Worm (Caenorhabditis elegans) whole organism, young adult: ENCODE data around the gene ifa-4.

ENCODE experiments used
- F37B4.10 ChIP-seq: fragments of 200-800 bp; sonication (Bioruptor generic); IDR thresholded peaks from 2 replicates; pipeline ENCODE4 v1.3.6; 2022; ENCODE audit warnings: missing genetic modification characterization, missing compliant biosample characterization
- F49E8.2 ChIP-seq: sonication (generic microtip); optimal IDR thresholded peaks from 3 replicates; lab custom pipeline; 2017; ENCODE audit warnings: missing genetic modification characterization, mild to moderate bottlenecking, missing compliant biosample characterization, antibody characterized with exemption, moderate library complexity; ENCODE audit not compliant: insufficient read depth
- F52B5.7 ChIP-seq: sonication (generic microtip); optimal IDR thresholded peaks from 2 replicates; lab custom pipeline; 2016; ENCODE audit warnings: mild to moderate bottlenecking, missing genetic modification characterization, missing compliant biosample characterization
- F55B11.4 ChIP-seq: sonication (generic microtip); optimal IDR thresholded peaks from 2 replicates; lab custom pipeline; 2016; ENCODE audit warnings: missing compliant biosample characterization, missing genetic modification characterization, borderline replicate concordance; ENCODE audit not compliant: insufficient read depth
- K11D2.4 ChIP-seq: fragments of 200-800 bp; sonication (Bioruptor generic); IDR thresholded peaks from 2 replicates; pipeline ENCODE4 v1.3.6; 2022; ENCODE audit warnings: missing genetic modification reagents, missing genetic modification characterization, missing compliant biosample characterization
- K12H6.12 ChIP-seq: fragments of 200-800 bp; sonication (Bioruptor generic); optimal IDR thresholded peaks from 2 replicates; lab custom pipeline; 2018; ENCODE audit warnings: mild to moderate bottlenecking, missing genetic modification characterization, missing compliant biosample characterization
- Y53F4B.3 ChIP-seq: fragments of 200-800 bp; sonication (Bioruptor generic); IDR thresholded peaks from 2 replicates; pipeline ENCODE4 v1.3.6; 2022; ENCODE audit warnings: missing genetic modification reagents, missing genetic modification characterization, missing compliant biosample characterization
- Y53G8AR.9 ChIP-seq: fragments of 200-800 bp; sonication (Bioruptor generic); conservative IDR thresholded peaks from 2 replicates; pipeline ENCODE4 v1.3.6; 2022; ENCODE audit warnings: missing genetic modification reagents, missing genetic modification characterization, missing compliant biosample characterization
- Y79H2A.3 ChIP-seq: fragments of 200-800 bp; sonication (Bioruptor generic); conservative IDR thresholded peaks from 2 replicates; pipeline ENCODE4 v1.3.6; 2022; ENCODE audit warnings: missing genetic modification reagents, missing genetic modification characterization, missing compliant biosample characterization
- akir-1 ChIP-seq: fragments of 200-800 bp; sonication (Bioruptor generic); optimal IDR thresholded peaks from 2 replicates; lab custom pipeline; 2018; ENCODE audit warnings: mild to moderate bottlenecking, missing genetic modification characterization, moderate library complexity, missing compliant biosample characterization
- ama-1 ChIP-seq, 3 experiments: fragments of 150-350 bp in 1 of 3; sonication (generic microtip) in 2 of 3; optimal IDR thresholded peaks; 2 replicates each; lab custom pipeline; 2014 to 2018; ENCODE audit warnings: missing biosample characterization in 2 of 3, missing genetic modification characterization in 2 of 3, missing genetic modification reagents in 2 of 3
- atf-7 ChIP-seq: sonication (generic microtip); optimal IDR thresholded peaks from 2 replicates; lab custom pipeline; 2017; ENCODE audit warnings: mild to moderate bottlenecking, missing genetic modification characterization, missing compliant biosample characterization
- attf-3 ChIP-seq: fragments of 200-800 bp; sonication (Bioruptor generic); conservative IDR thresholded peaks from 2 replicates; pipeline ENCODE4 v1.3.6; 2022; ENCODE audit warnings: missing genetic modification reagents, missing genetic modification characterization, missing compliant biosample characterization
- bed-2 ChIP-seq: fragments of 200-800 bp; sonication (Bioruptor generic); IDR thresholded peaks from 2 replicates; pipeline ENCODE4 v1.3.6; 2022; ENCODE audit warnings: missing genetic modification reagents, missing genetic modification characterization, missing compliant biosample characterization
- cebp-1 ChIP-seq, 2 experiments: fragments of 200-800 bp in 1 of 2; sonication (Bioruptor generic) in 1 of 2; sonication (generic microtip) in 1 of 2; IDR thresholded peaks in 1 of 2; optimal IDR thresholded peaks in 1 of 2; 2 replicates each; pipeline versions ENCODE4 v1.3.6 to Lab custom; 2017 to 2022; ENCODE audit warnings: missing compliant biosample characterization in 2 of 2, missing genetic modification characterization in 2 of 2, mild to moderate bottlenecking in 1 of 2, missing genetic modification reagents in 1 of 2, moderate library complexity in 1 of 2
- cebp-2 ChIP-seq: fragments of 200-800 bp; sonication (Bioruptor generic); IDR thresholded peaks from 2 replicates; pipeline ENCODE4 v1.3.6; 2022; ENCODE audit warnings: missing genetic modification characterization, missing compliant biosample characterization
- ceh-27 ChIP-seq: fragments of 200-800 bp; sonication (Bioruptor generic); optimal IDR thresholded peaks from 2 replicates; lab custom pipeline; 2018; ENCODE audit warnings: mild to moderate bottlenecking, missing genetic modification characterization, moderate library complexity, missing compliant biosample characterization
- ceh-40 ChIP-seq: fragments of 200-800 bp; sonication (Bioruptor generic); IDR thresholded peaks from 2 replicates; pipeline ENCODE4 v1.3.6; 2022; ENCODE audit warnings: missing genetic modification characterization, missing compliant biosample characterization
- ceh-79 ChIP-seq: sonication (generic microtip); optimal IDR thresholded peaks from 2 replicates; lab custom pipeline; 2017; ENCODE audit warnings: mild to moderate bottlenecking, missing genetic modification characterization, missing compliant biosample characterization
- chd-7 ChIP-seq: sonication (generic microtip); optimal IDR thresholded peaks from 2 replicates; lab custom pipeline; 2016; ENCODE audit warnings: mild to moderate bottlenecking, missing genetic modification characterization, moderate library complexity, missing compliant biosample characterization
- die-1 ChIP-seq: sonication (generic microtip); optimal IDR thresholded peaks from 2 replicates; lab custom pipeline; 2016; ENCODE audit warnings: missing genotype, mild to moderate bottlenecking, missing genetic modification characterization, missing compliant biosample characterization
- dox-1 ChIP-seq: fragments of 200-800 bp; sonication (Bioruptor generic); IDR thresholded peaks from 2 replicates; pipeline ENCODE4 v1.3.6; 2022; ENCODE audit warnings: missing genetic modification reagents, missing genetic modification characterization, missing compliant biosample characterization
- egl-18 ChIP-seq: fragments of 200-800 bp; sonication (Bioruptor generic); IDR thresholded peaks from 2 replicates; pipeline ENCODE4 v1.3.6; 2022; ENCODE audit warnings: missing genetic modification reagents, missing genetic modification characterization, missing compliant biosample characterization
- egrh-3 ChIP-seq: fragments of 200-800 bp; sonication (Bioruptor generic); IDR thresholded peaks from 2 replicates; pipeline ENCODE4 v1.3.6; 2022; ENCODE audit warnings: missing genetic modification reagents, missing genetic modification characterization, missing compliant biosample characterization
- ets-4 ChIP-seq: fragments of 200-800 bp; sonication (Bioruptor generic); optimal IDR thresholded peaks from 2 replicates; lab custom pipeline; 2018; ENCODE audit warnings: mild to moderate bottlenecking, missing genetic modification characterization, missing compliant biosample characterization
- gei-17 ChIP-seq: fragments of 200-800 bp; sonication (Bioruptor generic); optimal IDR thresholded peaks from 2 replicates; lab custom pipeline; 2018; ENCODE audit warnings: mild to moderate bottlenecking, missing genetic modification characterization, missing compliant biosample characterization
- him-1 ChIP-seq: sonication (generic microtip); optimal IDR thresholded peaks from 2 replicates; lab custom pipeline; 2016; ENCODE audit warnings: missing genotype, missing genetic modification reagents, missing genetic modification characterization, missing compliant biosample characterization
- hlh-26 ChIP-seq: fragments of 200-800 bp; sonication (Bioruptor generic); conservative IDR thresholded peaks from 2 replicates; pipeline ENCODE4 v1.3.6; 2022; ENCODE audit warnings: missing genetic modification reagents, missing genetic modification characterization, missing compliant biosample characterization
- hmg-1.2 ChIP-seq: fragments of 200-800 bp; sonication (Bioruptor generic); IDR thresholded peaks from 2 replicates; pipeline ENCODE4 v1.3.6; 2022; ENCODE audit warnings: missing genetic modification reagents, missing genetic modification characterization, missing compliant biosample characterization
- let-526 ChIP-seq: fragments of 200-800 bp; sonication (Bioruptor generic); IDR thresholded peaks from 2 replicates; pipeline ENCODE4 v1.3.6; 2022; ENCODE audit warnings: missing genetic modification reagents, missing genetic modification characterization, missing compliant biosample characterization
- let-607 ChIP-seq, 2 experiments: fragments of 200-800 bp in 1 of 2; sonication (Bioruptor generic) in 1 of 2; sonication (generic microtip) in 1 of 2; optimal IDR thresholded peaks; 2 replicates each; lab custom pipeline; 2016 to 2018; ENCODE audit warnings: mild to moderate bottlenecking in 2 of 2, missing compliant biosample characterization in 2 of 2, missing genetic modification characterization in 2 of 2, moderate library complexity in 2 of 2, missing genotype in 1 of 2
- mcd-1 ChIP-seq: fragments of 200-800 bp; sonication (Bioruptor generic); IDR thresholded peaks from 2 replicates; pipeline ENCODE4 v1.3.6; 2022; ENCODE audit warnings: missing genetic modification reagents, missing genetic modification characterization, missing compliant biosample characterization
- nfyb-1 ChIP-seq: fragments of 200-800 bp; sonication (Bioruptor generic); IDR thresholded peaks from 2 replicates; pipeline ENCODE4 v1.3.6; 2022; ENCODE audit warnings: missing genetic modification reagents, missing genetic modification characterization, missing compliant biosample characterization
- pbrm-1 ChIP-seq: fragments of 200-800 bp; sonication (Bioruptor generic); IDR thresholded peaks from 2 replicates; pipeline ENCODE4 v1.3.6; 2022; ENCODE audit warnings: missing genetic modification reagents, missing genetic modification characterization, missing compliant biosample characterization
- pha-4 ChIP-seq: fragments of 150-350 bp; sonication (generic microtip); optimal IDR thresholded peaks from 2 replicates; lab custom pipeline; 2014; ENCODE audit warnings: missing biosample characterization, missing genetic modification reagents, missing genetic modification characterization
- sea-2 ChIP-seq: fragments of 200-800 bp; sonication (Bioruptor generic); IDR thresholded peaks from 2 replicates; pipeline ENCODE4 v1.3.6; 2022; ENCODE audit warnings: missing genetic modification characterization, missing compliant biosample characterization
- somi-1 ChIP-seq: fragments of 200-800 bp; sonication (Bioruptor generic); optimal IDR thresholded peaks from 2 replicates; lab custom pipeline; 2018; ENCODE audit warnings: mild to moderate bottlenecking, missing genetic modification characterization, missing compliant biosample characterization
- tbp1 ChIP-seq: fragments of 200-800 bp; sonication (Bioruptor generic); optimal IDR thresholded peaks from 2 replicates; lab custom pipeline; 2018; ENCODE audit warnings: mild to moderate bottlenecking, missing genetic modification characterization, missing compliant biosample characterization
- tbx-9 ChIP-seq: sonication (generic microtip); optimal IDR thresholded peaks from 2 replicates; lab custom pipeline; 2016; ENCODE audit warnings: borderline replicate concordance, missing genetic modification characterization, inconsistent platforms, missing compliant biosample characterization
- unc-130 ChIP-seq: sonication (generic microtip); optimal IDR thresholded peaks from 2 replicates; lab custom pipeline; 2016; ENCODE audit warnings: missing genetic modification reagents, missing genetic modification characterization, missing compliant biosample characterization
- xnd-1 ChIP-seq: sonication (generic microtip); optimal IDR thresholded peaks from 2 replicates; lab custom pipeline; 2016; ENCODE audit warnings: missing genotype, missing genetic modification reagents, missing genetic modification characterization, missing compliant biosample characterization
- zfh-2 ChIP-seq: fragments of 200-800 bp; sonication (Bioruptor generic); conservative IDR thresholded peaks from 2 replicates; pipeline ENCODE4 v1.3.6; 2022; ENCODE audit warnings: missing genetic modification reagents, missing genetic modification characterization, missing compliant biosample characterization
- ztf-18 ChIP-seq: sonication (generic microtip); optimal IDR thresholded peaks from 2 replicates; lab custom pipeline; 2016; ENCODE audit warnings: missing genotype, mild to moderate bottlenecking, missing genetic modification characterization, missing compliant biosample characterization

Gene ifa-4

DNA sequence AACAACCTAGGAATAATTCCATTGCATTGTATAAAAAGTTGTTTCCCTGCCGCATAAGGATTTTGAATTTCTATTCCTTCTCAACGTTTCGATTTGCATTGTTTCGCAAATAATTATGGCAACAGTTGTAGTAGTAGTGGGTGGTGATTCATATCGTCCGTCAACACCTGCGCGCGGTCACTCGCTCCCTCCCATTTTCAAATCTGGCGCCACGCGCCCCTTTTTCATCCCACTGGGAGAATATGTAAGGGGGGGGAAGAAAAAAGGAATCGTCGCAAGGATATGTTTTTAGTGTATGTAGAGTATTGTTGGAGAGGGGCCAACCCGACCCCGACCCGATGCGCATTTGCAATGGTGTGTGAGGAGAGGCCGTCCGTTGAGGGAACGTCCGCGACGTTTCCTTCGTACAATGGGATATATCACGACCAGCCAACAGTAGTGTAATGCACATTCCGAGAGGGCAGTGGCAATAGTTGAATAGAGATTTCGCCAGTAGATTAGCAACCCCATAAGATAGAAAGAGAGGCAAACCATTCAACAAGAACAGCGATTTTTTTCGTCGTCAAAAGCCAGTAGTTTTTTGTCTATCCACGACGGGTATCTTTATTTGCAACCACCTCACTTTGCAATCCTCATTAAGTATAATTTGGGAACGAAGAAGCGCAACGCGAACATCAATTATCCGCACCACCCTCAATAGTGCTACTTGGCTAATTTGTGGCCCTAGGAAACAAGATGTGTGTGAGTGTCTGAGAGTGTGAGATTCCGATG lies 45.3 kb upstream of the ifa-4 start:
- TF ChIP-seq him-1 (tag; lab: Kevin White, UChicago), result no peak
- peak; percentile 27 for TF ChIP-seq akir-1 (GFP tag; lab: Kevin White, UChicago)
- TF ChIP-seq ceh-79 (tag; lab: Kevin White, UChicago), result no peak
- no peak for TF ChIP-seq let-526 (GFP tag; lab: Robert Waterston, UW)
- no peak for TF ChIP-seq cebp-2 (GFP tag; lab: Robert Waterston, UW)
- no peak for TF ChIP-seq F49E8.2 (tag; lab: Kevin White, UChicago)
- TF ChIP-seq F37B4.10, result 0 out of 2 replicates have a peak, but pooled peaks have one; percentile 46
- TF ChIP-seq mcd-1 (GFP tag; lab: Robert Waterston, UW), result 0 out of 2 replicates have a peak, but pooled peaks have one; percentile 16
- TF ChIP-seq Y53F4B.3 (GFP tag; lab: Robert Waterston, UW), result no peak
- peak; percentile 28; the same call in 1 of the 2 replicates for TF ChIP-seq Y53G8AR.9 (GFP tag; lab: Robert Waterston, UW)
- TF ChIP-seq tbx-9 (tag; lab: Kevin White, UChicago), result no peak
- TF ChIP-seq attf-3 (GFP tag; lab: Robert Waterston, UW), result no peak
- TF ChIP-seq unc-130 (GFP tag; lab: Kevin White, UChicago), result no peak
- TF ChIP-seq egrh-3 (GFP tag; lab: Robert Waterston, UW), result no peak
- TF ChIP-seq let-607 (tag; optimal IDR thresholded peaks at IDR 0.05; lab: Kevin White, UChicago), result no peak
- TF ChIP-seq hmg-1.2 (GFP tag; lab: Robert Waterston, UW), result no peak
- TF ChIP-seq pbrm-1 (GFP tag; lab: Robert Waterston, UW), result peak; percentile 31; the same call in 1 of the 2 replicates
- TF ChIP-seq hlh-26 (GFP tag; lab: Robert Waterston, UW), result no peak
- TF ChIP-seq bed-2 (GFP tag; lab: Robert Waterston, UW), result peak; percentile 26; the same call in 1 of the 2 replicates

DNA sequence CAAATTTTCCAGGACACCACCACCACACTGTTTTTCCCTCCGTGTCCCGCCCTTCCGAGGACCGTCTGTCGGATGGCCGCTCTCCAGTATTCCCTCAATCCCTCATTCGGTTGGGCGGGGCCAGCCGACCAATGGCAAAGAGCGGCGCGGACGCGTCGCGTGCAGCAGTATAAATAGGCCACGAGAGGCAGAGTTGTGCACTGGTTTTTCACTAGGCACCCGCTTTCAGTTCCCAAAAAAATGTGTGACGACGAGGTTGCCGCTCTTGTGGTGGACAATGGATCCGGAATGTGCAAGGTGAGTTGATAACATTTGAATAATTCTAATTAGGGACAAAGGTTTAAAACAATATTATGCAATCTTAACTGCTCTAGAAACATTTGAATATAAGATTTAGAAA lies 44.6 kb upstream of the ifa-4 start, which contains the start of gene act-4:
act-4 (plus strand) TSS at position 200 of the 400 bp plus-strand sequence.
- TF ChIP-seq nfyb-1 (peak; percentile 97), K12H6.12 (tag; lab: Kevin White, UChicago) (peak; percentile 48), hmg-1.2 (GFP tag; lab: Robert Waterston, UW) (peak; percentile 27; the same call in 1 of the 2 replicates), atf-7 (tag; lab: Kevin White, UChicago) (peak; percentile 40), egrh-3 (GFP tag; lab: Robert Waterston, UW) (peak; percentile 43; the same call in 1 of the 2 replicates), dox-1 (GFP tag; lab: Robert Waterston, UW) (peak; percentile 23; the same call in 1 of the 2 replicates), die-1 (peak; percentile 5), let-526 (GFP tag; lab: Robert Waterston, UW) (no peak), ets-4 (GFP tag; lab: Kevin White, UChicago) (no peak), ztf-18 (tag; lab: Kevin White, UChicago) (no peak), xnd-1 (tag; lab: Kevin White, UChicago) (no peak), somi-1 (GFP tag; lab: Kevin White, UChicago) (peak; percentile 41), gei-17 (GFP tag; lab: Kevin White, UChicago) (peak; percentile 3), Y79H2A.3 (GFP tag; lab: Robert Waterston, UW) (no peak), F52B5.7 (peak; percentile 34), cebp-1 (GFP tag; IDR thresholded peaks at IDR 0.05; lab: Robert Waterston, UW) (no peak), cebp-1 (tag; optimal IDR thresholded peaks at IDR 0.05; lab: Kevin White, UChicago) (peak; percentile 58), ceh-27 (peak; percentile 68), chd-7 (tag; lab: Kevin White, UChicago) (peak; percentile 6), tbp1 (peak; percentile 50), F55B11.4 (tag; lab: Kevin White, UChicago) (no peak), mcd-1 (GFP tag; lab: Robert Waterston, UW) (peak; percentile 48; the same call in 1 of the 2 replicates), sea-2 (0 out of 2 replicates have a peak, but pooled peaks have one; percentile 54), K11D2.4 (GFP tag; lab: Robert Waterston, UW) (0 out of 2 replicates have a peak, but pooled peaks have one; percentile 43), ama-1 (optimal IDR thresholded peaks at IDR 0.05; lab: Kevin White, UChicago) (peak; percentile 84), ama-1 (GFP tag; optimal IDR thresholded peaks at IDR 0.05; lab: Kevin White, UChicago) (peak in 1 of 2 experiments; percentile 26), egl-18 (GFP tag; lab: Robert Waterston, UW) (0 out of 2 replicates have a peak, but pooled peaks have one; percentile 45), pbrm-1 (GFP tag; lab: Robert Waterston, UW) (0 out of 2 replicates have a peak, but pooled peaks have one; percentile 28), ceh-40 (no peak), pha-4 (tag; lab: Kevin White, UChicago) (no peak), zfh-2 (peak; percentile 97)
